Worm (Caenorhabditis elegans) whole organism, L4 larva: ENCODE measurements around the gene ufc-1.

ENCODE experiments used
- F26F4.8 ChIP-seq: fragments of 200-800 bp; sonication (Bioruptor generic); conservative IDR thresholded peaks from 2 replicates; pipeline ENCODE4 v1.3.6; 2022; ENCODE audit warnings: missing genetic modification characterization, missing compliant biosample characterization
- F44E2.7 ChIP-seq: fragments of 200-800 bp; sonication (Bioruptor generic); IDR thresholded peaks from 2 replicates; pipeline ENCODE4 v2.1.2; 2022; ENCODE audit warnings: missing genetic modification characterization, missing compliant biosample characterization
- T26A8.4 ChIP-seq: fragments of 200-800 bp; sonication (Bioruptor generic); IDR thresholded peaks from 2 replicates; pipeline ENCODE4 v1.3.6; 2022; ENCODE audit warnings: missing genetic modification characterization, missing compliant biosample characterization
- Y48G9A.11 ChIP-seq: fragments of 200-800 bp; sonication (Bioruptor generic); IDR thresholded peaks from 2 replicates; pipeline ENCODE4 v1.3.6; 2022; ENCODE audit warnings: missing genetic modification reagents, missing genetic modification characterization, missing compliant biosample characterization
- aha-1 ChIP-seq: fragments of 150-350 bp; peaks from one replicate; lab custom pipeline; 2014; ENCODE audit warnings: missing biosample characterization, missing genetic modification characterization
- ceh-28 ChIP-seq: fragments of 150-350 bp; optimal IDR thresholded peaks from 2 replicates; lab custom pipeline; 2014; ENCODE audit warnings: missing biosample characterization, missing genetic modification reagents, missing genetic modification characterization
- ceh-62 ChIP-seq: sonication (generic microtip); optimal IDR thresholded peaks from 2 replicates; lab custom pipeline; 2017; ENCODE audit warnings: missing biosample characterization, missing genetic modification characterization
- daf-16 ChIP-seq, 3 experiments: sonication (generic microtip); optimal IDR thresholded peaks; 2 replicates each; lab custom pipeline; 2016 to 2017; ENCODE audit warnings: missing genetic modification characterization in 3 of 3, missing genetic modification reagents in 3 of 3, mild to moderate bottlenecking in 2 of 3, missing compliant biosample characterization in 2 of 3, missing biosample characterization in 1 of 3, moderate library complexity in 1 of 3
- dpl-1 ChIP-seq: fragments of 150-350 bp; optimal IDR thresholded peaks from 2 replicates; lab custom pipeline; 2014; ENCODE audit warnings: missing biosample characterization, missing genetic modification reagents, missing genetic modification characterization
- hlh-11 ChIP-seq: fragments of 200-800 bp; sonication (Bioruptor generic); optimal IDR thresholded peaks from 2 replicates; lab custom pipeline; 2018; ENCODE audit warnings: mild to moderate bottlenecking, missing genetic modification characterization, missing compliant biosample characterization
- lim-7 ChIP-seq: fragments of 200-800 bp; sonication (Bioruptor generic); IDR thresholded peaks from 2 replicates; pipeline ENCODE4 v1.3.6; 2022; ENCODE audit warnings: missing genetic modification characterization, missing compliant biosample characterization
- lin-15B ChIP-seq: fragments of 150-350 bp; sonication (generic microtip); optimal IDR thresholded peaks from 3 replicates; lab custom pipeline; 2014; ENCODE audit warnings: missing biosample characterization, missing genetic modification characterization
- madf-9 ChIP-seq: fragments of 200-800 bp; sonication (Bioruptor generic); conservative IDR thresholded peaks from 2 replicates; pipeline ENCODE4 v1.3.6; 2022; ENCODE audit warnings: missing genetic modification reagents, missing genetic modification characterization, missing compliant biosample characterization
- mdt-29 ChIP-seq: fragments of 200-800 bp; sonication (Bioruptor generic); IDR thresholded peaks from 2 replicates; pipeline ENCODE4 v1.3.6; 2022; ENCODE audit warnings: missing genetic modification reagents, missing genetic modification characterization, missing compliant biosample characterization
- mep-1 ChIP-seq: fragments of 150-350 bp; sonication (generic microtip); optimal IDR thresholded peaks from 3 replicates; lab custom pipeline; 2014; ENCODE audit warnings: missing biosample characterization, missing genetic modification characterization
- mes-2 ChIP-seq: sonication (generic microtip); optimal IDR thresholded peaks from 2 replicates; lab custom pipeline; 2016; ENCODE audit warnings: missing genotype, mild to moderate bottlenecking, missing genetic modification characterization, missing compliant biosample characterization; ENCODE audit not compliant: poor library complexity, severe bottlenecking
- nhr-111 ChIP-seq: fragments of 200-800 bp; sonication (Bioruptor generic); optimal IDR thresholded peaks from 2 replicates; lab custom pipeline; 2018; ENCODE audit warnings: mild to moderate bottlenecking, missing genetic modification characterization, missing compliant biosample characterization
- nhr-28 ChIP-seq: fragments of 150-350 bp; optimal IDR thresholded peaks from 2 replicates; lab custom pipeline; 2014; ENCODE audit warnings: missing biosample characterization, missing genetic modification characterization
- nhr-41 ChIP-seq: fragments of 200-800 bp; sonication (Bioruptor generic); IDR thresholded peaks from 2 replicates; pipeline ENCODE4 v1.3.6; 2022; ENCODE audit warnings: missing genetic modification reagents, missing genetic modification characterization, missing compliant biosample characterization
- nhr-76 ChIP-seq: fragments of 150-350 bp; optimal IDR thresholded peaks from 2 replicates; lab custom pipeline; 2014; ENCODE audit warnings: missing biosample characterization, missing genetic modification characterization
- pqm-1 ChIP-seq: sonication (generic microtip); optimal IDR thresholded peaks from 2 replicates; lab custom pipeline; 2017; ENCODE audit warnings: missing biosample characterization, missing genetic modification characterization
- rbr-2 ChIP-seq: sonication (generic microtip); optimal IDR thresholded peaks from 2 replicates; lab custom pipeline; 2016; ENCODE audit warnings: missing genotype, missing genetic modification characterization, missing compliant biosample characterization
- saeg-2 ChIP-seq: fragments of 200-800 bp; sonication (Bioruptor generic); IDR thresholded peaks from 2 replicates; pipeline ENCODE4 v1.3.6; 2022; ENCODE audit warnings: missing genetic modification reagents, missing genetic modification characterization, missing compliant biosample characterization
- set-16 ChIP-seq: fragments of 200-800 bp; sonication (Bioruptor generic); IDR thresholded peaks from 2 replicates; pipeline ENCODE4 v1.3.6; 2022; ENCODE audit warnings: missing genetic modification reagents, missing genetic modification characterization, missing compliant biosample characterization
- skn-1 ChIP-seq: fragments of 150-350 bp; optimal IDR thresholded peaks from 2 replicates; lab custom pipeline; 2014; ENCODE audit warnings: missing biosample characterization, missing genetic modification characterization
- snpc-1.2 ChIP-seq: fragments of 200-800 bp; sonication (Bioruptor generic); IDR thresholded peaks from 2 replicates; pipeline ENCODE4 v1.3.6; 2022; ENCODE audit warnings: missing genetic modification reagents, missing genetic modification characterization, missing compliant biosample characterization
- snpc-4 ChIP-seq: fragments of 150-350 bp; optimal IDR thresholded peaks from 2 replicates; lab custom pipeline; 2014; ENCODE audit warnings: missing biosample characterization, missing genetic modification characterization
- spr-1 ChIP-seq: sonication (generic microtip); optimal IDR thresholded peaks from 2 replicates; lab custom pipeline; 2016; ENCODE audit warnings: mild to moderate bottlenecking, missing genetic modification characterization, missing compliant biosample characterization
- spr-3 ChIP-seq: fragments of 200-800 bp; sonication (Bioruptor generic); optimal IDR thresholded peaks from 2 replicates; lab custom pipeline; 2018; ENCODE audit warnings: mild to moderate bottlenecking, missing genetic modification characterization, missing compliant biosample characterization
- tra-1 ChIP-seq: fragments of 200-800 bp; sonication (Bioruptor generic); IDR thresholded peaks from 2 replicates; pipeline ENCODE4 v1.3.6; 2022; ENCODE audit warnings: missing genetic modification reagents, missing genetic modification characterization, missing compliant biosample characterization
- unc-62 ChIP-seq, 3 experiments: fragments of 150-350 bp in 1 of 3; sonication (generic microtip); optimal IDR thresholded peaks in 2 of 3; peaks in 1 of 3; 1 replicate in 1 of 3; 2 replicates in 2 of 3; lab custom pipeline; 2014 to 2017; ENCODE audit warnings: missing biosample characterization in 3 of 3, missing genetic modification characterization in 3 of 3, missing genetic modification reagents in 3 of 3, missing genotype in 1 of 3
- vab-7 ChIP-seq: fragments of 200-800 bp; sonication (Bioruptor generic); IDR thresholded peaks from 2 replicates; pipeline ENCODE4 v1.3.6; 2022; ENCODE audit warnings: missing genetic modification reagents, missing genetic modification characterization, missing compliant biosample characterization
- ztf-7 ChIP-seq: fragments of 150-350 bp; optimal IDR thresholded peaks from 2 replicates; lab custom pipeline; 2014; ENCODE audit warnings: missing biosample characterization, missing genetic modification characterization

Gene ufc-1

ce11 chrIII:9335076-9335475, 3.8 kb downstream of the ufc-1 start:
- TF ChIP-seq spr-3 (GFP tag; lab: Kevin White, UChicago) (no peak), ztf-7 (tag; lab: Kevin White, UChicago) (no peak), nhr-28 (tag; lab: Kevin White, UChicago) (no peak)

- TF ChIP-seq dpl-1 (GFP tag; lab: Kevin White, UChicago): no peak
- peak in 1 of 2 experiments; percentile 95 for TF ChIP-seq unc-62 (GFP tag; optimal IDR thresholded peaks at IDR 0.05 in 1 of 2; lab: Kevin White, UChicago)
- no peak for TF ChIP-seq unc-62 (tag; optimal IDR thresholded peaks at IDR 0.05; lab: Kevin White, UChicago)
Measured at ce11 chrIII:9336807-9337206, 5.5 kb downstream of the ufc-1 start.

ce11 chrIII:9337968-9338367, 6.7 kb downstream of the ufc-1 start:
- TF ChIP-seq snpc-1.2 (GFP tag; lab: Robert Waterston, UW): no peak
- no peak for TF ChIP-seq F44E2.7
- TF ChIP-seq nhr-76: no peak
- TF ChIP-seq nhr-41 (GFP tag; lab: Robert Waterston, UW): no peak
- TF ChIP-seq daf-16 (GFP tag; optimal IDR thresholded peaks at IDR 0.05; lab: Kevin White, UChicago): no peak
- TF ChIP-seq daf-16 (tag; optimal IDR thresholded peaks at IDR 0.05; lab: Kevin White, UChicago): no peak
- TF ChIP-seq rbr-2 (tag; lab: Kevin White, UChicago): no peak
- TF ChIP-seq madf-9 (GFP tag; lab: Robert Waterston, UW): no peak
- TF ChIP-seq unc-62 (GFP tag; optimal IDR thresholded peaks at IDR 0.05 in 1 of 2; lab: Kevin White, UChicago): peak in 1 of 2 experiments; percentile 92
- TF ChIP-seq unc-62 (tag; optimal IDR thresholded peaks at IDR 0.05; lab: Kevin White, UChicago): no peak

- no peak for TF ChIP-seq madf-9 (GFP tag; lab: Robert Waterston, UW)
- TF ChIP-seq unc-62 (GFP tag; optimal IDR thresholded peaks at IDR 0.05 in 1 of 2; lab: Kevin White, UChicago): peak in 1 of 2 experiments; percentile 93
- TF ChIP-seq unc-62 (tag; optimal IDR thresholded peaks at IDR 0.05; lab: Kevin White, UChicago): no peak
Measured at ce11 chrIII:9340025-9340424, 8.7 kb downstream of the ufc-1 start.

- TF ChIP-seq aha-1: no peak
- TF ChIP-seq, all 104 proteins: peak for 0
Measured at ce11 chrIII:9344347-9344746, 13.0 kb downstream of the ufc-1 start, which contains the start of gene emb-9. TSS of gene emb-9 (minus strand) at chrIII:9344447.

- no peak for TF ChIP-seq T26A8.4 (GFP tag; lab: Robert Waterston, UW)
- TF ChIP-seq hlh-11 (tag; lab: Kevin White, UChicago): peak; percentile 16
- no peak for TF ChIP-seq spr-1 (tag; lab: Kevin White, UChicago)
- no peak for TF ChIP-seq mep-1 (tag; lab: Kevin White, UChicago)
- no peak for TF ChIP-seq ceh-62 (tag; lab: Kevin White, UChicago)
- TF ChIP-seq mes-2 (tag; lab: Kevin White, UChicago): no peak
- TF ChIP-seq skn-1 (tag; lab: Kevin White, UChicago): no peak
- TF ChIP-seq lim-7 (GFP tag; lab: Robert Waterston, UW): no peak
- no peak for TF ChIP-seq snpc-4 (tag; lab: Kevin White, UChicago)
- no peak for TF ChIP-seq ztf-7 (tag; lab: Kevin White, UChicago)
- TF ChIP-seq unc-62 (GFP tag; optimal IDR thresholded peaks at IDR 0.05 in 1 of 2; lab: Kevin White, UChicago): peak in 1 of 2 experiments; percentile 83
- no peak for TF ChIP-seq unc-62 (tag; optimal IDR thresholded peaks at IDR 0.05; lab: Kevin White, UChicago)
- TF ChIP-seq tra-1 (GFP tag; lab: Robert Waterston, UW): no peak
- no peak for TF ChIP-seq lin-15B (tag; lab: Kevin White, UChicago)
- TF ChIP-seq F26F4.8 (GFP tag; lab: Robert Waterston, UW): no peak
Measured at ce11 chrIII:9346114-9346513, 14.8 kb downstream of the ufc-1 start.

ce11 chrIII:9346722-9347121, 15.4 kb downstream of the ufc-1 start:
- TF ChIP-seq Y48G9A.11 (GFP tag; lab: Robert Waterston, UW) (no peak), set-16 (GFP tag; lab: Robert Waterston, UW) (peak; percentile 34; the same call in 1 of the 2 replicates), unc-62 (GFP tag; optimal IDR thresholded peaks at IDR 0.05 in 1 of 2; lab: Kevin White, UChicago) (no peak), unc-62 (tag; optimal IDR thresholded peaks at IDR 0.05; lab: Kevin White, UChicago) (no peak), ceh-28 (tag; lab: Kevin White, UChicago) (no peak), spr-1 (tag; lab: Kevin White, UChicago) (no peak), aha-1 (peak; percentile 53), mdt-29 (GFP tag; lab: Robert Waterston, UW) (no peak), mes-2 (tag; lab: Kevin White, UChicago) (peak; percentile 17), hlh-11 (tag; lab: Kevin White, UChicago) (peak; percentile 35), ceh-62 (tag; lab: Kevin White, UChicago) (no peak), nhr-111 (GFP tag; lab: Kevin White, UChicago) (no peak), vab-7 (GFP tag; lab: Robert Waterston, UW) (no peak), saeg-2 (GFP tag; lab: Robert Waterston, UW) (no peak), pqm-1 (tag; lab: Kevin White, UChicago) (no peak)
